Worm (Caenorhabditis elegans): ENCODE measurements around the gene F53F8.5.

DNA sequence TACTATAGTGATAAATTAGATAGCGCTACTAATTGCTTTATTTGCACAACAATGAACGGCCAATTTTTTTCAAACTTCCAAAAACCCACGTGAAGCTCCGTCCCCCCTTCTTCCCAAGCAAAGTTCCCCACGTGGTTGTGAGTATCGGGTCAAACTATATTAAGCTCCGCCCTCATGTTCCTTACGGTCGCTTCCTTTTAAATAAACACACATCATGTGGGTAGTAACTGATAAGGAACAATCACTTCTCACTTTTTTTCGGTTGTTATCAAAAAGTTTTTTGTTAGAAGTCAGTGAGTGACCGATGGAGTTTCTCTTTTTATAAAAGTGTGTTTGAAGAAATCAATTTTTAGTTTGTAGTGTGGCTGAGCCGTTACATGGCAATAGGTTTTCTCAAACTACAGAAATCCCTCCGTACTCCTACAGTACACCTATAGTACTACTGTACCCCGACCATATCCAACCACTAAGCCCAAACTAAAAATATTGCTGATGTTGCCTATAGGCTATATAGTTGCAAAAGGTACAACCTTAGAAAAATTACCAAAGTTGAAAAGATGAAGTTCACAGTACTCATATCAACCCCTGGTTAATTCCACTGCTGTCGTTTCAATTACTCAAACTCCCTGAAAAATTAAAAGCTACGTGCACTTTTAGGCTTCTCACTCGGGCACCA is 8.6 kb upstream of the F53F8.5 start:
- TF ChIP-seq ama-1 (optimal IDR thresholded peaks at IDR 0.05) (no peak), sea-1 (GFP tag; conservative IDR thresholded peaks at IDR 0.05) (no peak), aly-1 (tag; optimal IDR thresholded peaks at IDR 0.05) (no peak), ceh-36 (tag; optimal IDR thresholded peaks at IDR 0.05) (no peak), flt-1 (GFP tag; IDR thresholded peaks at IDR 0.05) (no peak), tra-4 (tag; optimal IDR thresholded peaks at IDR 0.05) (no peak), tbx-11 (GFP tag; IDR thresholded peaks at IDR 0.05) (no peak), B0310.2 (tag; optimal IDR thresholded peaks at IDR 0.05) (no peak), ceh-13 (GFP tag; optimal IDR thresholded peaks at IDR 0.05) (no peak), pes-1 (GFP tag; IDR thresholded peaks at IDR 0.05) (no peak), F13C5.2 (tag; optimal IDR thresholded peaks at IDR 0.05) (no peak), hnd-1 (tag; optimal IDR thresholded peaks at IDR 0.05) (no peak), scrt-1 (GFP tag; IDR thresholded peaks at IDR 0.05) (no peak), tbx-37 (GFP tag; conservative IDR thresholded peaks at IDR 0.05) (no peak)
